Worm (Caenorhabditis elegans): ENCODE data around the gene H04J21.4.

The H04J21.4 gene

DNA sequence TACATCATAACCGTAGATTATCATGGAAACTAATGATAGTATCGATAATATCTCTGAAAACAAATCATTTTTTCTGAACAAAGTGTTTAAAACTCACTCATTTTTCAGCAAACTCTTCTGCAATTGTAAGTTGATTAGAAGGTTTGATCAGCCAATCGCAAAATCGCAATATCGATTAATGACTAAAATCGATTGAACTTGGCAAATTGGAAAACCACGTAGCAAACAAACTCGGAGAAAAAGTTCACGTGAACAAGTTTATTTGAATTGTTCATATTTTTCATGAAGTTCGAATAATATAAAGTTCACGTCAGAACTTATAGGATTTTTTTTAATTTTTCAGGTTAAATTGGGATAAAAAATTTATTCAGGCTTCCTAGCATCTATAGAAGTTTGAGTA lies 3.5 kb upstream of the H04J21.4 start, which contains the start of gene H04J21.1:
TSS of gene H04J21.1 (minus strand) at position 101 of the 400 bp plus-strand sequence.
- TF ChIP-seq nhr-77 (tag; optimal IDR thresholded peaks at IDR 0.05) = no peak
- no peak for TF ChIP-seq C34F6.9 (tag; optimal IDR thresholded peaks at IDR 0.05)
- no peak for TF ChIP-seq nhr-21 (tag; optimal IDR thresholded peaks at IDR 0.05)
- TF ChIP-seq peb-1 (tag; optimal IDR thresholded peaks at IDR 0.05) = no peak
- no peak for TF ChIP-seq nhr-11 (tag; optimal IDR thresholded peaks at IDR 0.05)
- no peak for TF ChIP-seq lin-11 (tag; optimal IDR thresholded peaks at IDR 0.05)

- TF ChIP-seq lsy-2 (tag; optimal IDR thresholded peaks at IDR 0.05) (no peak), mdl-1 (tag; optimal IDR thresholded peaks at IDR 0.05) (no peak), peb-1 (tag; optimal IDR thresholded peaks at IDR 0.05) (no peak), C34F6.9 (tag; optimal IDR thresholded peaks at IDR 0.05) (no peak), lin-13 (GFP tag; optimal IDR thresholded peaks at IDR 0.05) (no peak), mab-5 (tag; optimal IDR thresholded peaks at IDR 0.05) (no peak), nhr-25 (tag; optimal IDR thresholded peaks at IDR 0.05) (no peak), blmp-1 (tag; optimal IDR thresholded peaks at IDR 0.05; ENCODE audit: insufficient read depth) (no peak), sma-3 (GFP tag; optimal IDR thresholded peaks at IDR 0.05) (no peak), skn-1 (tag; optimal IDR thresholded peaks at IDR 0.05) (no peak), ceh-16 (tag; optimal IDR thresholded peaks at IDR 0.05) (no peak), nhr-129 (tag; optimal IDR thresholded peaks at IDR 0.05) (no peak), nhr-12 (tag; optimal IDR thresholded peaks at IDR 0.05) (no peak), ZK546.5 (tag; optimal IDR thresholded peaks at IDR 0.05) (no peak), egl-27 (tag; optimal IDR thresholded peaks at IDR 0.05) (no peak), zag-1 (tag; optimal IDR thresholded peaks at IDR 0.05) (no peak), ama-1 (optimal IDR thresholded peaks at IDR 0.05) (no peak), aly-2 (tag; optimal IDR thresholded peaks at IDR 0.05) (no peak)
Observed at ce11 chrIII:2362648-2363047, 5.7 kb downstream of the H04J21.4 start, which contains the start of gene srd-69. Gene srd-69 (plus strand): TSS chrIII:2362948.

DNA sequence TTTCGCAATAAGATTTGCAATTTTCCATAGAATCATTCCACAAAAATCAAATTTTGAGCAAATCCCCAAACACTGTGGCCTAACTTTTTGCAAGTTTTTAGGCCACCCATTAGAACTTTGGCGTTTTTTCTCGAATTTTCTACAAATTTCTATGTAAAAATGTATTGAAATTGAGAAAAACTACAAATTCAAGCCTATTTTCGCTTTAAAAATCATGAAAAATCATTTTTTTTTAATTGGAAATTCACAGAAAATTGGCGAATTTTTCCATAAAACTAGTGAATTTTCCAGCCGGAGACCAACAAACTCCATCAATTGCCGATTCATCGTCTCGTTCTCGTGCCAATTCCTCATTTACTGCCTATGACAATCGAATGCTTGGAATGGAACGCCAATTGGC lies 18.4 kb downstream of the H04J21.4 start:
- no peak for TF ChIP-seq elt-1 (tag; optimal IDR thresholded peaks at IDR 0.05)
- no peak for TF ChIP-seq zag-1 (tag; optimal IDR thresholded peaks at IDR 0.05)
- no peak for TF ChIP-seq F13H6.1 (tag; optimal IDR thresholded peaks at IDR 0.05)
- no peak for TF ChIP-seq unc-62 (GFP tag; optimal IDR thresholded peaks at IDR 0.05)
- TF ChIP-seq gmeb-1 (tag; optimal IDR thresholded peaks at IDR 0.05) = no peak
- TF ChIP-seq lin-11 (tag; optimal IDR thresholded peaks at IDR 0.05) = no peak
- no peak for TF ChIP-seq sma-9 (GFP tag; optimal IDR thresholded peaks at IDR 0.05)
- TF ChIP-seq sma-9 (tag; optimal IDR thresholded peaks at IDR 0.05) = no peak
- no peak for TF ChIP-seq ztf-1 (GFP tag; conservative IDR thresholded peaks at IDR 0.05)
- no peak for TF ChIP-seq nhr-12 (tag; optimal IDR thresholded peaks at IDR 0.05)
- no peak for TF ChIP-seq skn-1 (tag; optimal IDR thresholded peaks at IDR 0.05)
- TF ChIP-seq alr-1 (tag; optimal IDR thresholded peaks at IDR 0.05) = no peak
- TF ChIP-seq crh-2 (tag; optimal IDR thresholded peaks at IDR 0.05) = no peak
- TF ChIP-seq unc-39 (tag; optimal IDR thresholded peaks at IDR 0.05) = no peak
- no peak for TF ChIP-seq nhr-237 (tag; optimal IDR thresholded peaks at IDR 0.05)
- no peak for TF ChIP-seq nhr-21 (tag; optimal IDR thresholded peaks at IDR 0.05)
- TF ChIP-seq ztf-11 (tag; optimal IDR thresholded peaks at IDR 0.05) = no peak
- TF ChIP-seq nhr-11 (tag; optimal IDR thresholded peaks at IDR 0.05) = no peak
- no peak for TF ChIP-seq lin-39 (tag; optimal IDR thresholded peaks at IDR 0.05)

DNA sequence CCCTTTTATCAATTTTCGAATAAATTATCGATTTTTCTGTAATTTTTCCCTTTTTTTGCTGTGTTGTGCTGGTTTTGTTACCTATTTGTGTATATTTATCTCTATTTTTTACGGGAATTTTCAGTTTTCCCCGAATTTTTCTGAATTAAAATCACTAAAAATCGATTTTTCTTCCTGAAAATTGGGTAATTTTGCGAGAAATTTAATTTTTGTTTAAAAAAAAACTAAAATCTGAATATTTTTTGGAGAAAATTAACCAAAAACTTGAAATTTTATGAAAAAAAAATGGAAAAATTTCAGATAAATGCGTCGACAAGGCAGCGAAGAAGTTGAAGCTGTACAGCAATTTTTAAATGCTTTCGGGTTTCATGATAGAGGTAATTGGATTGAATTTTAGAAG lies 21.0 kb downstream of the H04J21.4 start, which contains the start of gene gip-1:
TSS of gene gip-1 (plus strand) at position 301 of the 400 bp plus-strand sequence.
- TF ChIP-seq C34F6.9 (tag; optimal IDR thresholded peaks at IDR 0.05) (no peak), nhr-21 (tag; optimal IDR thresholded peaks at IDR 0.05) (no peak), ztf-11 (tag; optimal IDR thresholded peaks at IDR 0.05) (no peak), ztf-4 (tag; optimal IDR thresholded peaks at IDR 0.05) (no peak)

DNA sequence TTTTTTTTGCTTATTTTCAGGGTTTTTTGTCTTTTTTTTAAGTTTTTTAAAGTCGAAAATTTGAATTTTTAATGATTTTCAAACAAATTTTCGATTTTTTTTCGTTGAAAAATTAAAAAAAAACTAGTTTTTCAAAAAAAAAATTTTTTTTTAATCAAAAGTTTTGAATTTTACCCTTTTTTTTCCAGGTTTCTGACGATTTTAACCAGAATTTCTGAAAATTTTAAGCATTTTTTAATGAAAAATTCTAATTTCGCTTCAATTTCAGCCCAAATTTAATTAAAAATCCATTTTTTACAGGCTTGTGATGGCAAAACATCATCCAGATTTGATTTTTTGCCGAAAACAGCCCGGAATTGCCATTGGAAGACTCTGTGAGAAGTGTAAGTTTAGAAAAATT lies 25.1 kb downstream of the H04J21.4 start, which contains the start of gene phf-5:
TSS of gene phf-5 (plus strand) at position 301 of the 400 bp plus-strand sequence.
- no peak for TF ChIP-seq peb-1 (tag; optimal IDR thresholded peaks at IDR 0.05)
- no peak for TF ChIP-seq crh-2 (tag; optimal IDR thresholded peaks at IDR 0.05)
- no peak for TF ChIP-seq ztf-11 (tag; optimal IDR thresholded peaks at IDR 0.05)
